Worm (Caenorhabditis elegans): Measurements from ENCODE around the gene ZK836.3.
A peak's percentile ranks its signal among the peaks of the same experiment; 100 is the strongest.

Gene ZK836.3

ce11 chrV:12162220-12162619, 33.5 kb downstream of the ZK836.3 start, which contains the start of gene C27A7.5:
TSS of gene C27A7.5 (minus strand) at chrV:12162320.
- no peak for TF ChIP-seq snpc-4 (GFP tag; optimal IDR thresholded peaks at IDR 0.05)
- no peak for TF ChIP-seq snpc-4 (tag; optimal IDR thresholded peaks at IDR 0.05)
- no peak for TF ChIP-seq mxl-1 (tag; optimal IDR thresholded peaks at IDR 0.05)
- TF ChIP-seq F22D6.2 (tag; optimal IDR thresholded peaks at IDR 0.05) = no peak
- no peak for TF ChIP-seq Y53F4B.3 (GFP tag; IDR thresholded peaks at IDR 0.05)
- TF ChIP-seq rpc-1 (optimal IDR thresholded peaks at IDR 0.05) = no peak
- no peak for TF ChIP-seq rpc-1 (tag; optimal IDR thresholded peaks at IDR 0.05)
- no peak for TF ChIP-seq zfh-2 (GFP tag; conservative IDR thresholded peaks at IDR 0.05)
- no peak for TF ChIP-seq F57C9.4 (tag; optimal IDR thresholded peaks at IDR 0.05)
- TF ChIP-seq ekl-4 (GFP tag; IDR thresholded peaks at IDR 0.05) = no peak
- TF ChIP-seq ceh-100 (GFP tag; IDR thresholded peaks at IDR 0.05) = no peak
- no peak for TF ChIP-seq lag-1 (GFP tag; IDR thresholded peaks at IDR 0.05)
- no peak for TF ChIP-seq tbx-9 (tag; optimal IDR thresholded peaks at IDR 0.05; ENCODE audit: borderline replicate concordance)
- TF ChIP-seq hrde-1 (tag; optimal IDR thresholded peaks at IDR 0.05; ENCODE audit: borderline replicate concordance) = no peak
- no peak for TF ChIP-seq xnd-1 (tag; optimal IDR thresholded peaks at IDR 0.05)

- no peak for TF ChIP-seq nhr-120 (GFP tag; IDR thresholded peaks at IDR 0.05)
- TF ChIP-seq mxl-1 (tag; optimal IDR thresholded peaks at IDR 0.05) = no peak
- TF ChIP-seq lin-54 (GFP tag; optimal IDR thresholded peaks at IDR 0.05) = no peak
- no peak for TF ChIP-seq ccch-3 (GFP tag; optimal IDR thresholded peaks at IDR 0.05)
- TF ChIP-seq nhr-27 (tag; optimal IDR thresholded peaks at IDR 0.05) = no peak
- TF ChIP-seq ekl-4 (GFP tag; IDR thresholded peaks at IDR 0.05) = no peak
- TF ChIP-seq dpff-1 (tag; optimal IDR thresholded peaks at IDR 0.05) = no peak
Observed at ce11 chrV:12161157-12161556, 34.6 kb downstream of the ZK836.3 start.

DNA sequence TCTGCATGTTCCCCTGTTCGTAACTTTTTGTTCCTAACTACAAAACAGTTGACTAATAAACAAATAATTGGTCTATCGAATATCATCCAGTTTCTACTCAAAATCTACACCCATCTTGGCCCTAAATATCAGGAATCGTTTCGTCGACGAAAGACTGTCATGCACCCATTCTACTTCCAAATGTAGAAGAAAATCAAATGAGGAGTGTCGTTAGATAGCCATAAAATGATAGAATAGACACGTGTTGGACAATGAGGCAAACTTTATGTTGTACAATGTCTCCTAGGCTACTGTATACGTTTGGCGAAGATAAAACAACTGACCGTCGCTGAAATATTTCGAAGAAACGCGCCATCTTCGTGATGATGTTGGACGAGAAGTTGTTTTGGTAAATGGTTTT, 35.8 kb downstream of the ZK836.3 start:
- TF ChIP-seq lir-1 (GFP tag; conservative IDR thresholded peaks at IDR 0.05) = no peak
- TF ChIP-seq tbx-9 (tag; optimal IDR thresholded peaks at IDR 0.05; ENCODE audit: borderline replicate concordance) = no peak
- TF ChIP-seq ceh-58 (GFP tag; IDR thresholded peaks at IDR 0.05) = no peak
- no peak for TF ChIP-seq ztf-26 (tag; optimal IDR thresholded peaks at IDR 0.05)
- no peak for TF ChIP-seq Y53F4B.3 (GFP tag; IDR thresholded peaks at IDR 0.05)
- TF ChIP-seq K11D2.4 (GFP tag; IDR thresholded peaks at IDR 0.05) = no peak
- no peak for TF ChIP-seq F49E8.2 (tag; optimal IDR thresholded peaks at IDR 0.05; ENCODE audit: insufficient read depth)
- TF ChIP-seq Y67H2A.10 (GFP tag; conservative IDR thresholded peaks at IDR 0.05) = no peak

DNA sequence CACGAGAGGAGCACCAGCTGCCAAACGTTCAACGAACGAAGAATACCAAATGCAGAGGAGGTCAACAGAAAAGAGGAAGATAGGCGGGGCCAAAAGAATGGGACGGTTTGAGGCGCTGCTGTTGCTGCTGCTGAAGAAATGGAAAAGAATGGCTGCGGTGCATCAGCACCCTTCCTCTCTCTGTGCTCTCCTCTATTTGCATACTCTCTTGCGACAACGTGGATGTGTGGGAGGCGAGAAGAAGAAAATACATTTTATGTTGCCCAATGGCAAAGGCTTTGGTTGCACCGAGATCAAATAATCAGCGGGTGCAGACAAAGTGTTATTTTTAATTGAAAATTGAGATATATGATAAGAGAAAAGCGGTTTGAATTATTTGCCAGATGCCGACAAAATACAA, 37.4 kb downstream of the ZK836.3 start:
- TF ChIP-seq ztf-6 (GFP tag; IDR thresholded peaks at IDR 0.05) (0 out of 2 replicates have a peak, but pooled peaks have one; percentile 19), egrh-3 (GFP tag; IDR thresholded peaks at IDR 0.05) (0 out of 2 replicates have a peak, but pooled peaks have one; percentile 21), let-607 (tag; optimal IDR thresholded peaks at IDR 0.05) (no peak), ztf-28 (GFP tag; IDR thresholded peaks at IDR 0.05) (no peak), ztf-26 (tag; optimal IDR thresholded peaks at IDR 0.05) (no peak), F52B5.7 (tag; optimal IDR thresholded peaks at IDR 0.05) (no peak), snpc-1.3 (tag; optimal IDR thresholded peaks at IDR 0.05; ENCODE audit: insufficient read depth) (no peak)

DNA sequence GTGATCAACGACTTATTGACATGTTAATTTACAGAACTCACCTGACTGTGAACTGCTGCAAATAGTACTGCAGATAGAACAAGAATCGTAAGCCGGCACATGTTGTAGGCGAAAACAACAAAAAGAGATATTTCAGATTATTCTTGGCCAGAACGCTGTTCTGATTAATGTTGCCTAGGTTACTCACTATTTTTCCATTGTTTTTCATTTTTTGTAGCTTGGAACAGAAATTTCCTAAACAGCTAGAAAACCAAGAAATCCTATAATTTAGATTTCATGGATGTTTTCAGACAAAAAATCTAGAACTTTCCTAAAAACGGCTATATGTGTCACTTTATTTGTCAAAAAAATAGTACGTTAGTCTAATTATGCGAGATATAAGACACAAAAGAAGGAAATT, 41.2 kb downstream of the ZK836.3 start, which contains the start of gene C27A7.9:
C27A7.9 (minus strand) TSS at position 101 of the 400 bp plus-strand sequence.
- TF ChIP-seq sea-2 (GFP tag; IDR thresholded peaks at IDR 0.05) (no peak), zfh-2 (GFP tag; conservative IDR thresholded peaks at IDR 0.05) (no peak), hlh-26 (GFP tag; conservative IDR thresholded peaks at IDR 0.05) (no peak), nhr-80 (tag; optimal IDR thresholded peaks at IDR 0.05) (no peak), hmg-20 (GFP tag; IDR thresholded peaks at IDR 0.05) (no peak), F55B11.4 (tag; optimal IDR thresholded peaks at IDR 0.05; ENCODE audit: borderline replicate concordance, insufficient read depth) (no peak), fkh-3 (tag; optimal IDR thresholded peaks at IDR 0.05) (no peak), dpl-1 (GFP tag; optimal IDR thresholded peaks at IDR 0.05) (no peak), ama-1 (optimal IDR thresholded peaks at IDR 0.05) (no peak), ama-1 (GFP tag; optimal IDR thresholded peaks at IDR 0.05) (no peak)

Data from whole organism, young adult.